Fruit fly (Drosophila melanogaster): ENCODE measurements around the gene CG34452.

CG34452 gene

dm6 chr3L:15715788-15716503 lies 28.2 kb upstream of the CG34452 start, which contains the start of gene CG42571 (continued):
- no peak for TF ChIP-seq CG15479 (GFP tag; optimal IDR thresholded peaks at IDR 0.05)
- no peak for TF ChIP-seq MBD-R2 (GFP tag; IDR thresholded peaks at IDR 0.05)
- TF ChIP-seq Xbp1 (GFP tag; optimal IDR thresholded peaks at IDR 0.05): no peak
- TF ChIP-seq CG5245 (GFP tag; optimal IDR thresholded peaks at IDR 0.05): no peak
- TF ChIP-seq lbe (GFP tag; optimal IDR thresholded peaks at IDR 0.05): no peak
- peak; percentile 70 for TF ChIP-seq nau (GFP tag; optimal IDR thresholded peaks at IDR 0.05)
- TF ChIP-seq lmd (GFP tag; IDR thresholded peaks at IDR 0.05): no peak
- TF ChIP-seq Sin3A (optimal IDR thresholded peaks at IDR 0.05): no peak
- peak; percentile 15 for TF ChIP-seq bcd (GFP tag; optimal IDR thresholded peaks at IDR 0.05)
- no peak for TF ChIP-seq slou (GFP tag; optimal IDR thresholded peaks at IDR 0.05)
- peak; percentile 79 for TF ChIP-seq otp (GFP tag; IDR thresholded peaks at IDR 0.05)
- TF ChIP-seq Trl (optimal IDR thresholded peaks at IDR 0.05): no peak
- TF ChIP-seq Trl (GFP tag; optimal IDR thresholded peaks at IDR 0.05): peak; percentile 51
- TF ChIP-seq CG31365 (tag; optimal IDR thresholded peaks at IDR 0.05): peak; percentile 43
- no peak for TF ChIP-seq gro (GFP tag; optimal IDR thresholded peaks at IDR 0.05)
- TF ChIP-seq oc (tag; optimal IDR thresholded peaks at IDR 0.05): peak; percentile 19
- peak; percentile 40 for TF ChIP-seq Mes4 (GFP tag; optimal IDR thresholded peaks at IDR 0.05)
- no peak for TF ChIP-seq NfI (GFP tag; optimal IDR thresholded peaks at IDR 0.05)
- no peak for TF ChIP-seq jing (GFP tag; optimal IDR thresholded peaks at IDR 0.05)
- peak; percentile 70 for TF ChIP-seq gsb-n (tag; optimal IDR thresholded peaks at IDR 0.05)
- no peak for TF ChIP-seq Usf (GFP tag; optimal IDR thresholded peaks at IDR 0.05)
- no peak for TF ChIP-seq tap (tag; optimal IDR thresholded peaks at IDR 0.05)
- TF ChIP-seq CG7928 (GFP tag; optimal IDR thresholded peaks at IDR 0.05): no peak
- no peak for TF ChIP-seq vvl (GFP tag; IDR thresholded peaks at IDR 0.05)
- peak; percentile 28 for TF ChIP-seq CG17568 (GFP tag; optimal IDR thresholded peaks at IDR 0.05)
- TF ChIP-seq Dek (tag; optimal IDR thresholded peaks at IDR 0.05): no peak
- no peak; the same call in 2 of the 3 replicates for TF ChIP-seq Optix (GFP tag; IDR thresholded peaks at IDR 0.05)
- TF ChIP-seq CG14965 (GFP tag; optimal IDR thresholded peaks at IDR 0.05; ENCODE audit: borderline replicate concordance): no peak
- TF ChIP-seq pan (optimal IDR thresholded peaks at IDR 0.05): no peak
- peak in 1 of 2 experiments; percentile 34 for TF ChIP-seq pan (GFP tag; optimal IDR thresholded peaks at IDR 0.05 in 1 of 2, IDR thresholded peaks at IDR 0.05 in 1 of 2)
- TF ChIP-seq CG10431 (GFP tag; optimal IDR thresholded peaks at IDR 0.05): peak; percentile 45
- no peak for TF ChIP-seq knrl (GFP tag; IDR thresholded peaks at IDR 0.05; ENCODE audit: partially characterized antibody)
- peak; percentile 22 for TF ChIP-seq CG4424 (GFP tag; optimal IDR thresholded peaks at IDR 0.05)
- TF ChIP-seq so (GFP tag; IDR thresholded peaks at IDR 0.05): no peak
- TF ChIP-seq D19B (GFP tag; optimal IDR thresholded peaks at IDR 0.05): no peak
- TF ChIP-seq Taf1 (GFP tag; IDR thresholded peaks at IDR 0.05): no peak
- no peak for TF ChIP-seq maf-S (GFP tag; optimal IDR thresholded peaks at IDR 0.05)
- TF ChIP-seq BtbVII (GFP tag; optimal IDR thresholded peaks at IDR 0.05): no peak
- TF ChIP-seq kni (GFP tag; optimal IDR thresholded peaks at IDR 0.05): peak; percentile 82
- TF ChIP-seq twi (tag; optimal IDR thresholded peaks at IDR 0.05): peak; percentile 4
- TF ChIP-seq fd3F (GFP tag; optimal IDR thresholded peaks at IDR 0.05): no peak
- no peak for TF ChIP-seq CG3163 (GFP tag; optimal IDR thresholded peaks at IDR 0.05)
- TF ChIP-seq grn (GFP tag; optimal IDR thresholded peaks at IDR 0.05): no peak
- no peak for TF ChIP-seq lov (optimal IDR thresholded peaks at IDR 0.05)
- TF ChIP-seq lov (GFP tag; IDR thresholded peaks at IDR 0.05): peak; percentile 52; the same call in 1 of the 3 replicates
- TF ChIP-seq CG13424 (tag; optimal IDR thresholded peaks at IDR 0.05): peak; percentile 27
- no peak for TF ChIP-seq scrt (GFP tag; optimal IDR thresholded peaks at IDR 0.05)
- TF ChIP-seq CG14014 (GFP tag; IDR thresholded peaks at IDR 0.05): no peak
- no peak for TF ChIP-seq zen2 (GFP tag; IDR thresholded peaks at IDR 0.05; ENCODE audit: partially characterized antibody)
- TF ChIP-seq MTF-1 (GFP tag; optimal IDR thresholded peaks at IDR 0.05; ENCODE audit: borderline replicate concordance): peak; percentile 62
- TF ChIP-seq NK7.1 (GFP tag; optimal IDR thresholded peaks at IDR 0.05): no peak
